Worm (Caenorhabditis elegans): ENCODE measurements around the gene K10B4.3.

The K10B4.3 gene

DNA sequence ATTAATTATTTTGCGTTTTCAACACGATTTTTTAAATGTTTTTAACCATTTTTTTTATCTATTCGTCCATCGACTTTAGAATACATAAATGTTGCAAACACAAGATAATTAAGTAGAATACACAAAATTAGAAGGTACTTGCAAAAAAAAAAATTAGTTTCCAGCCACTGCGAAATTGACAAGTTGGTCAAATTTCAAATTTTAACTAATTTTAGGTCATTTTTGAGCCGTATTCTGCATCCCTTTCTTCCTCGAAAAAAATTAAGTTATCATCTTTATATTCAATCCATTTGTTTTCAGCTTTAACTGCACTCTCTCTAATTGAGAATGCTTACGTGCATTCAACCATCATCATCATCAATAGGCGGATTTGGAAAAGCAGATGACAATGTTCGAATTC is 51.7 kb downstream of the K10B4.3 start, which contains the start of gene egl-26:
Gene egl-26 (plus strand): TSS at position 301 of the 400 bp plus-strand sequence.
- no peak for TF ChIP-seq ceh-40 (GFP tag; IDR thresholded peaks at IDR 0.05)
- TF ChIP-seq lin-26 (GFP tag; IDR thresholded peaks at IDR 0.05) = no peak
- TF ChIP-seq athp-1 (tag; optimal IDR thresholded peaks at IDR 0.05) = no peak

DNA sequence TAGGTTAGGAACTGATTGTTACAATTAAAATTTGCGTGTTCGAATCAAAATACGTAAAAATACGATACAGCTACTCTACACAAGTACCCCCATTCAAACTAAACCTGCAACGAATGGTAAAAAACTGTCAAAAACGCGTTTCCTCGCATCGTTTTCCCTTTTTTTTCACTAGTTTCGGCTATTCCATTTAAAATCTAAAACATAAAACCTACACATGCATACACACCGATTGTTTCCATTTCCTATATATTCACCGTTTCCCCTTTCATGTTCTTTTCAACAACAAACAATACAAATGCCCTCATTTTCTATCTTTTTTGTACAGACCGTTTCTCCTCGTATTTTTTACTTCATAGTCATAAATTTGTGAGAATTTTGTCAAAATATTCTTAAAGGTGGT is 52.3 kb downstream of the K10B4.3 start:
- TF ChIP-seq K11D2.4 (GFP tag; IDR thresholded peaks at IDR 0.05) (no peak), ceh-79 (tag; optimal IDR thresholded peaks at IDR 0.05) (no peak), Y53F4B.3 (GFP tag; IDR thresholded peaks at IDR 0.05) (no peak), somi-1 (GFP tag; optimal IDR thresholded peaks at IDR 0.05) (no peak), ztf-25 (GFP tag; IDR thresholded peaks at IDR 0.05) (no peak), rpc-1 (optimal IDR thresholded peaks at IDR 0.05) (no peak), rpc-1 (tag; optimal IDR thresholded peaks at IDR 0.05) (no peak), ztf-18 (tag; optimal IDR thresholded peaks at IDR 0.05) (no peak), fkh-3 (tag; optimal IDR thresholded peaks at IDR 0.05) (no peak), hlh-12 (tag; optimal IDR thresholded peaks at IDR 0.05) (no peak), ZK185.1 (tag; optimal IDR thresholded peaks at IDR 0.05; ENCODE audit: poor library complexity, severe bottlenecking) (no peak), chd-7 (tag; optimal IDR thresholded peaks at IDR 0.05) (no peak), C17E4.6 (GFP tag; IDR thresholded peaks at IDR 0.05) (no peak), lsy-27 (tag; optimal IDR thresholded peaks at IDR 0.05; ENCODE audit: borderline replicate concordance, insufficient read depth) (no peak), K12H6.12 (tag; optimal IDR thresholded peaks at IDR 0.05) (no peak), pha-4 (tag; optimal IDR thresholded peaks at IDR 0.05) (no peak)

- TF ChIP-seq zfh-2 (GFP tag; conservative IDR thresholded peaks at IDR 0.05) (no peak), ceh-79 (tag; optimal IDR thresholded peaks at IDR 0.05) (no peak), dpff-1 (tag; optimal IDR thresholded peaks at IDR 0.05) (no peak), ceh-40 (GFP tag; IDR thresholded peaks at IDR 0.05) (no peak), madf-8 (GFP tag; conservative IDR thresholded peaks at IDR 0.05) (no peak), akir-1 (GFP tag; optimal IDR thresholded peaks at IDR 0.05) (no peak), egl-44 (GFP tag; IDR thresholded peaks at IDR 0.05) (no peak), madf-10 (tag; optimal IDR thresholded peaks at IDR 0.05) (no peak), F37B4.10 (GFP tag; IDR thresholded peaks at IDR 0.05) (no peak), cebp-2 (GFP tag; IDR thresholded peaks at IDR 0.05) (no peak), F49E8.2 (tag; optimal IDR thresholded peaks at IDR 0.05; ENCODE audit: insufficient read depth) (no peak), hlh-12 (tag; optimal IDR thresholded peaks at IDR 0.05) (no peak), ekl-4 (GFP tag; IDR thresholded peaks at IDR 0.05) (no peak), sdz-38 (tag; optimal IDR thresholded peaks at IDR 0.05) (no peak), snpc-4 (GFP tag; optimal IDR thresholded peaks at IDR 0.05) (no peak), snpc-4 (tag; optimal IDR thresholded peaks at IDR 0.05) (no peak), B0019.2 (GFP tag; conservative IDR thresholded peaks at IDR 0.05) (no peak)
These were observed 53.4 kb downstream of the K10B4.3 start for ce11 chrII:67663-68062.

DNA sequence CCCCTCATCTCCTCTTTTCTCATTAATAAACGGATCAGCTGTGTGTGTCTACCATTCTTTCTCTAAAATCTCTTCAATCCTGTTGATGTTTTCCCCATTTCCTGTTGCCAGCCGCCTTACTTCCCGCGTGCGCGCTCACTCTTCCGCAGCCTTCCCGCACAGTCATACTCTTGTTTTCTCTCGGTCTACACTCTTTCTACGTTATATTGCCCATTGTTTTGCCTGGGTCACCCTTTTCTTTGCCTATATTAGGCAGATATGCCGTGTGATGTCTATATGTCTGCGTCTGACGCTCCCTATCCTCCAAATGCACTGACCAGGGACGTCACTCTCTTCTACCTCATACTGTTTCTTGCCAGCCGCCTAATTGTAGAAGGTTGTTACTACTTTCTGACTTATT is 54.7 kb downstream of the K10B4.3 start:
- no peak for TF ChIP-seq die-1 (tag; optimal IDR thresholded peaks at IDR 0.05)
- peak; percentile 67; the same call in 1 of the 2 replicates for TF ChIP-seq lin-26 (GFP tag; IDR thresholded peaks at IDR 0.05)
- no peak for TF ChIP-seq B0261.1 (tag; optimal IDR thresholded peaks at IDR 0.05)
- TF ChIP-seq hlh-26 (GFP tag; conservative IDR thresholded peaks at IDR 0.05) = no peak
- TF ChIP-seq ceh-27 (GFP tag; optimal IDR thresholded peaks at IDR 0.05) = peak; percentile 0
- TF ChIP-seq zim-3 (tag; optimal IDR thresholded peaks at IDR 0.05) = no peak
- TF ChIP-seq cebp-1 (GFP tag; IDR thresholded peaks at IDR 0.05) = no peak
- peak; percentile 38 for TF ChIP-seq cebp-1 (tag; optimal IDR thresholded peaks at IDR 0.05)
- TF ChIP-seq ets-4 (GFP tag; optimal IDR thresholded peaks at IDR 0.05) = no peak
- peak; percentile 47; the same call in 1 of the 2 replicates for TF ChIP-seq D2030.7 (GFP tag; IDR thresholded peaks at IDR 0.05)
- no peak for TF ChIP-seq F49E8.2 (tag; optimal IDR thresholded peaks at IDR 0.05; ENCODE audit: insufficient read depth)
- no peak for TF ChIP-seq zfh-2 (GFP tag; conservative IDR thresholded peaks at IDR 0.05)
- no peak for TF ChIP-seq lir-1 (GFP tag; conservative IDR thresholded peaks at IDR 0.05)
- TF ChIP-seq nhr-80 (tag; optimal IDR thresholded peaks at IDR 0.05) = peak; percentile 3
- 0 out of 2 replicates have a peak, but pooled peaks have one; percentile 34 for TF ChIP-seq madf-3 (GFP tag; IDR thresholded peaks at IDR 0.05)
- peak; percentile 44; the same call in 1 of the 2 replicates for TF ChIP-seq dox-1 (GFP tag; IDR thresholded peaks at IDR 0.05)
- no peak for TF ChIP-seq ztf-22 (GFP tag; optimal IDR thresholded peaks at IDR 0.05)
